Fruit fly (Drosophila melanogaster) whole organism, embryonic: Measurements from ENCODE around the gene Polr3E.
A peak's percentile ranks its signal among the peaks of the same experiment; 100 is the strongest.

Experiments
- Asciz ChIP-seq: fragments of 200-800 bp; sonication (Bioruptor generic); optimal IDR thresholded peaks from 2 replicates; lab custom pipeline; 2017; ENCODE audit warnings: missing biosample characterization, mild to moderate bottlenecking, missing genetic modification characterization, missing genetic modification reagents
- Bdp1 ChIP-seq: fragments of 200-800 bp; sonication (Bioruptor generic); optimal IDR thresholded peaks from 3 replicates; lab custom pipeline; 2016; ENCODE audit warnings: missing biosample characterization, missing genetic modification characterization
- Blimp-1 ChIP-seq: fragments of 200-800 bp; sonication (Bioruptor generic); optimal IDR thresholded peaks from 3 replicates; lab custom pipeline; 2018; ENCODE audit warnings: missing biosample characterization, missing genetic modification characterization, mild to moderate bottlenecking, moderate library complexity, missing genetic modification reagents
- CG10959 ChIP-seq: fragments of 200-800 bp; sonication (Bioruptor generic); IDR thresholded peaks from 2 replicates; pipeline ENCODE4 v1.3.6; 2022; ENCODE audit warnings: missing biosample characterization, missing genetic modification characterization
- CG12236 ChIP-seq: fragments of 200-800 bp; sonication (Bioruptor generic); optimal IDR thresholded peaks from 2 replicates; lab custom pipeline; 2016; ENCODE audit warnings: missing biosample characterization, missing genetic modification characterization
- CG12659 ChIP-seq: fragments of 200-800 bp; sonication (Bioruptor generic); optimal IDR thresholded peaks from 3 replicates; lab custom pipeline; 2017; ENCODE audit warnings: mild to moderate bottlenecking, missing biosample characterization, missing genetic modification reagents, missing genetic modification characterization
- CG14667 ChIP-seq: fragments of 200-800 bp; sonication (Bioruptor generic); IDR thresholded peaks from 2 replicates; pipeline ENCODE4 v1.3.6; 2022; ENCODE audit warnings: missing biosample characterization, missing genetic modification characterization
- CG15073 ChIP-seq: fragments of 200-800 bp; sonication (Bioruptor generic); optimal IDR thresholded peaks from 2 replicates; lab custom pipeline; 2016; ENCODE audit warnings: missing biosample characterization, missing genetic modification characterization
- CG15479 ChIP-seq: fragments of 200-800 bp; sonication (Bioruptor generic); optimal IDR thresholded peaks from 3 replicates; lab custom pipeline; 2019; ENCODE audit warnings: missing biosample characterization, mild to moderate bottlenecking, missing genetic modification characterization, moderate library complexity
- CG17829 ChIP-seq: fragments of 200-800 bp; optimal IDR thresholded peaks from 2 replicates; lab custom pipeline; 2019; ENCODE audit warnings: missing biosample characterization, mild to moderate bottlenecking, missing genetic modification characterization, moderate library complexity
- CG2202 ChIP-seq: fragments of 200-800 bp; sonication (Bioruptor generic); optimal IDR thresholded peaks from 2 replicates; lab custom pipeline; 2018; ENCODE audit warnings: missing biosample characterization, mild to moderate bottlenecking, missing genetic modification characterization
- CG2889 ChIP-seq: fragments of 200-800 bp; sonication (Bioruptor generic); IDR thresholded peaks from 3 replicates; pipeline ENCODE4 v1.3.6; 2022; ENCODE audit warnings: missing biosample characterization, missing genetic modification characterization
- CG31365 ChIP-seq: fragments of 200-800 bp; sonication (Bioruptor generic); optimal IDR thresholded peaks from 2 replicates; lab custom pipeline; 2018; ENCODE audit warnings: missing biosample characterization, mild to moderate bottlenecking, missing genetic modification characterization
- CG31388 ChIP-seq: fragments of 200-800 bp; sonication (Bioruptor generic); optimal IDR thresholded peaks from 2 replicates; lab custom pipeline; 2016; ENCODE audit warnings: missing biosample characterization, missing genetic modification characterization
- CG3281 ChIP-seq: fragments of 200-800 bp; sonication (Bioruptor generic); optimal IDR thresholded peaks from 3 replicates; lab custom pipeline; 2017; ENCODE audit warnings: missing biosample characterization, mild to moderate bottlenecking, missing genetic modification characterization
- CG33557 ChIP-seq: fragments of 200-800 bp; sonication (Bioruptor generic); optimal IDR thresholded peaks from 2 replicates; lab custom pipeline; 2019; ENCODE audit warnings: missing biosample characterization, mild to moderate bottlenecking, missing genetic modification characterization, moderate library complexity
- CG3838 ChIP-seq: fragments of 200-800 bp; sonication (Bioruptor generic); optimal IDR thresholded peaks from 3 replicates; lab custom pipeline; 2016; ENCODE audit warnings: missing biosample characterization, missing genetic modification characterization
- CG4424 ChIP-seq: fragments of 200-800 bp; sonication (Bioruptor generic); optimal IDR thresholded peaks from 3 replicates; lab custom pipeline; 2016; ENCODE audit warnings: missing biosample characterization, missing genetic modification characterization
- CG4617 ChIP-seq: fragments of 200-800 bp; sonication (Bioruptor generic); optimal IDR thresholded peaks from 3 replicates; lab custom pipeline; 2016; ENCODE audit warnings: missing biosample characterization, missing genetic modification characterization, borderline replicate concordance
- CG6272 ChIP-seq: fragments of 200-800 bp; sonication (Bioruptor generic); IDR thresholded peaks from 2 replicates; pipeline ENCODE4 v1.3.6; 2022; ENCODE audit warnings: missing biosample characterization, missing genetic modification characterization
- CG6791 ChIP-seq: fragments of 200-800 bp; sonication (Bioruptor generic); IDR thresholded peaks from 3 replicates; pipeline ENCODE4 v1.3.6; 2022; ENCODE audit warnings: missing biosample characterization, missing genetic modification characterization; ENCODE audit not compliant: partially characterized antibody
- CG8089 ChIP-seq: fragments of 200-800 bp; sonication (Bioruptor generic); optimal IDR thresholded peaks from 3 replicates; lab custom pipeline; 2016; ENCODE audit warnings: missing biosample characterization, missing genetic modification characterization
- CG8359 ChIP-seq: fragments of 200-800 bp; sonication (Bioruptor generic); optimal IDR thresholded peaks from 2 replicates; lab custom pipeline; 2017; ENCODE audit warnings: missing biosample characterization, mild to moderate bottlenecking, missing genetic modification characterization, borderline replicate concordance
- CG8478 ChIP-seq: fragments of >200 bp; optimal IDR thresholded peaks from 2 replicates; lab custom pipeline; 2018
- CrebB ChIP-seq: fragments of 200-800 bp; sonication (Bioruptor generic); optimal IDR thresholded peaks from 3 replicates; lab custom pipeline; 2018; ENCODE audit warnings: missing biosample characterization, mild to moderate bottlenecking, missing genetic modification characterization
- D ChIP-seq, 2 experiments: fragments of 200-800 bp in 1 of 2; fragments of >200 bp in 1 of 2; sonication (Bioruptor generic) in 1 of 2; optimal IDR thresholded peaks; 2 replicates in 1 of 2; 3 replicates in 1 of 2; lab custom pipeline; 2017; ENCODE audit warnings: mild to moderate bottlenecking in 1 of 2, missing biosample characterization in 1 of 2, missing genetic modification characterization in 1 of 2, missing genetic modification reagents in 1 of 2
- Dll ChIP-seq: fragments of 200-800 bp; sonication (Bioruptor generic); IDR thresholded peaks from 4 replicates; pipeline ENCODE4 v1.3.6; 2022; ENCODE audit warnings: missing biosample characterization, missing genetic modification characterization; ENCODE audit not compliant: partially characterized antibody
- Gsc ChIP-seq: fragments of 200-800 bp; sonication (Bioruptor generic); IDR thresholded peaks from 2 replicates; pipeline ENCODE4 v1.3.6; 2022; ENCODE audit warnings: missing biosample characterization, missing genetic modification characterization
- Oaz ChIP-seq: fragments of 200-800 bp; sonication (Bioruptor generic); IDR thresholded peaks from 2 replicates; pipeline ENCODE4 v1.3.6; 2022; ENCODE audit warnings: missing biosample characterization, missing genetic modification characterization
- Ptx1 ChIP-seq: fragments of 200-800 bp; sonication (Bioruptor generic); IDR thresholded peaks from 2 replicates; pipeline ENCODE4 v1.3.6; 2022; ENCODE audit warnings: missing biosample characterization, missing genetic modification characterization
- YL-1 ChIP-seq: fragments of 200-800 bp; sonication (Bioruptor generic); optimal IDR thresholded peaks from 3 replicates; lab custom pipeline; 2017; ENCODE audit warnings: missing biosample characterization, mild to moderate bottlenecking, missing genetic modification characterization
- ato ChIP-seq: fragments of 200-800 bp; sonication (Bioruptor generic); IDR thresholded peaks from 2 replicates; pipeline ENCODE4 v1.3.6; 2022; ENCODE audit warnings: missing biosample characterization, missing genetic modification characterization; ENCODE audit not compliant: partially characterized antibody
- bowl ChIP-seq: fragments of 200-800 bp; sonication (Bioruptor generic); IDR thresholded peaks from 2 replicates; pipeline ENCODE4 v1.3.6; 2022; ENCODE audit warnings: missing biosample characterization, missing genetic modification characterization
- cwo ChIP-seq: fragments of 200-800 bp; sonication (Bioruptor generic); optimal IDR thresholded peaks from 3 replicates; lab custom pipeline; 2017; ENCODE audit warnings: missing biosample characterization, missing genetic modification characterization, mild to moderate bottlenecking, moderate library complexity, missing genetic modification reagents
- dysf ChIP-seq: fragments of 200-800 bp; sonication (Bioruptor generic); IDR thresholded peaks from 3 replicates; pipeline ENCODE4 v1.3.6; 2022; ENCODE audit warnings: missing biosample characterization, missing genetic modification characterization
- ems ChIP-seq: fragments of 200-800 bp; sonication (Bioruptor generic); optimal IDR thresholded peaks from 3 replicates; lab custom pipeline; 2016; ENCODE audit warnings: missing biosample characterization, missing genetic modification characterization
- eyg ChIP-seq: fragments of 200-800 bp; sonication (Bioruptor generic); optimal IDR thresholded peaks from 3 replicates; lab custom pipeline; 2016; ENCODE audit warnings: missing biosample characterization, missing genetic modification characterization
- gce ChIP-seq: fragments of 200-800 bp; sonication (Bioruptor generic); IDR thresholded peaks from 3 replicates; pipeline ENCODE4 v1.3.6; 2022; ENCODE audit warnings: missing biosample characterization, missing genetic modification characterization
- grau ChIP-seq: fragments of 200-800 bp; optimal IDR thresholded peaks from 3 replicates; lab custom pipeline; 2019; ENCODE audit warnings: missing biosample characterization, mild to moderate bottlenecking, missing genetic modification characterization, moderate library complexity
- hbn ChIP-seq: fragments of 200-800 bp; sonication (Bioruptor generic); IDR thresholded peaks from 2 replicates; pipeline ENCODE4 v1.3.6; 2022; ENCODE audit warnings: missing biosample characterization, missing genetic modification characterization; ENCODE audit not compliant: partially characterized antibody
- insv ChIP-seq, 2 experiments: fragments of 200-800 bp; sonication (Bioruptor generic); optimal IDR thresholded peaks; 3 replicates each; lab custom pipeline; 2016 to 2018; ENCODE audit warnings: missing biosample characterization in 2 of 2, missing genetic modification characterization in 2 of 2
- otp ChIP-seq: fragments of 200-800 bp; sonication (Bioruptor generic); IDR thresholded peaks from 3 replicates; pipeline ENCODE4, ENCODE4 v1.3.6; 2022; ENCODE audit warnings: missing biosample characterization, missing genetic modification characterization
- pros ChIP-seq: fragments of 200-800 bp; sonication (Bioruptor generic); optimal IDR thresholded peaks from 3 replicates; lab custom pipeline; 2019; ENCODE audit warnings: missing biosample characterization, mild to moderate bottlenecking, missing genetic modification characterization, moderate library complexity
- rib ChIP-seq: fragments of 200-800 bp; sonication (Bioruptor generic); IDR thresholded peaks from 2 replicates; pipeline ENCODE4 v1.3.6; 2022; ENCODE audit warnings: missing biosample characterization, missing genetic modification characterization
- sens ChIP-seq: fragments of 200-800 bp; sonication (Bioruptor generic); peaks from one replicate; lab custom pipeline; 2016; ENCODE audit warnings: missing biosample characterization, missing genetic modification characterization
- slp2 ChIP-seq: fragments of 200-800 bp; sonication (Bioruptor generic); optimal IDR thresholded peaks from 2 replicates; lab custom pipeline; 2016; ENCODE audit warnings: missing biosample characterization, missing genetic modification characterization
- sna ChIP-seq: fragments of 200-800 bp; sonication (Bioruptor generic); IDR thresholded peaks from 2 replicates; pipeline ENCODE4 v1.3.6; 2022; ENCODE audit warnings: missing biosample characterization, missing genetic modification characterization; ENCODE audit not compliant: partially characterized antibody
- sr ChIP-seq: fragments of 200-800 bp; sonication (Bioruptor generic); IDR thresholded peaks from 3 replicates; pipeline ENCODE4 v1.3.6; 2022; ENCODE audit warnings: missing biosample characterization, missing genetic modification characterization
- ttk ChIP-seq: fragments of 200-800 bp; sonication (Bioruptor generic); IDR thresholded peaks from 2 replicates; pipeline ENCODE4 v2.1.2; 2022; ENCODE audit warnings: missing biosample characterization, missing genetic modification characterization

Gene Polr3E

dm6 chr3L:21010846-21011607 is 20.6 kb upstream of the Polr3E start (continued):
- TF ChIP-seq sr (GFP tag; lab: Robert Waterston, UW) (no peak), rib (GFP tag; lab: Robert Waterston, UW) (peak; percentile 74; the same call in 1 of the 2 replicates), CG14667 (GFP tag; lab: Robert Waterston, UW) (no peak), pros (GFP tag; lab: Kevin White, UChicago) (peak; percentile 76), CG17829 (tag; lab: Kevin White, UChicago) (no peak), gce (no peak), slp2 (no peak), CG12236 (GFP tag; lab: Kevin White, UChicago) (no peak), CG2889 (no peak), Gsc (GFP tag; lab: Robert Waterston, UW) (no peak), bowl (no peak), CG15479 (GFP tag; lab: Kevin White, UChicago) (peak; percentile 98), sna (GFP tag; lab: Robert Waterston, UW) (no peak), CG31388 (GFP tag; lab: Kevin White, UChicago) (no peak), CG8089 (GFP tag; lab: Kevin White, UChicago) (no peak), CG6272 (GFP tag; lab: Robert Waterston, UW) (no peak), Bdp1 (GFP tag; lab: Kevin White, UChicago) (no peak), ato (no peak), CG8478 (peak; percentile 16), CG3838 (GFP tag; lab: Kevin White, UChicago) (no peak), ems (GFP tag; lab: Kevin White, UChicago) (peak; percentile 3), CG8359 (GFP tag; lab: Kevin White, UChicago) (no peak), Oaz (no peak), CG10959 (GFP tag; lab: Robert Waterston, UW) (no peak), CG4424 (GFP tag; lab: Kevin White, UChicago) (peak; percentile 5), CG15073 (no peak), CG33557 (no peak), CG31365 (tag; lab: Kevin White, UChicago) (no peak), grau (tag; lab: Kevin White, UChicago) (peak; percentile 57), Dll (GFP tag; lab: Robert Waterston, UW) (no peak), ttk (GFP tag; lab: Robert Waterston, UW) (no peak), dysf (peak; percentile 52; the same call in 1 of the 3 replicates), Asciz (GFP tag; lab: Kevin White, UChicago) (peak; percentile 18), sens (GFP tag; lab: Kevin White, UChicago) (peak; percentile 55), cwo (GFP tag; lab: Kevin White, UChicago) (no peak), CrebB (tag; lab: Kevin White, UChicago) (no peak), D (optimal IDR thresholded peaks at IDR 0.05; lab: Kevin White, UChicago) (no peak), D (GFP tag; optimal IDR thresholded peaks at IDR 0.05; lab: Kevin White, UChicago) (no peak), YL-1 (GFP tag; lab: Kevin White, UChicago) (no peak), CG6791 (no peak), CG12659 (GFP tag; lab: Kevin White, UChicago) (peak; percentile 18), eyg (no peak), insv (GFP tag; optimal IDR thresholded peaks at IDR 0.05; lab: Kevin White, UChicago) (no peak), CG4617 (GFP tag; lab: Kevin White, UChicago) (no peak), hbn (GFP tag; lab: Robert Waterston, UW) (no peak), otp (no peak), Ptx1 (GFP tag; lab: Robert Waterston, UW) (0 out of 2 replicates have a peak, but pooled peaks have one; percentile 26), Blimp-1 (GFP tag; lab: Kevin White, UChicago) (peak; percentile 9), CG3281 (GFP tag; lab: Kevin White, UChicago) (peak; percentile 47), CG2202 (tag; lab: Kevin White, UChicago) (no peak)
